Fruit fly (Drosophila melanogaster) whole organism, embryonic: Measurements from ENCODE around the gene Sptr.

ENCODE experiments used
- Blimp-1 ChIP-seq: fragments of 200-800 bp; sonication (Bioruptor generic); optimal IDR thresholded peaks from 3 replicates; lab custom pipeline; 2018; ENCODE audit warnings: missing biosample characterization, missing genetic modification characterization, mild to moderate bottlenecking, moderate library complexity, missing genetic modification reagents
- BtbVII ChIP-seq: fragments of 200-800 bp; sonication (Bioruptor generic); optimal IDR thresholded peaks from 3 replicates; lab custom pipeline; 2017; ENCODE audit warnings: missing biosample characterization, mild to moderate bottlenecking, missing genetic modification characterization
- CG11504 ChIP-seq: fragments of 200-800 bp; sonication (Bioruptor generic); optimal IDR thresholded peaks from 3 replicates; lab custom pipeline; 2019; ENCODE audit warnings: missing biosample characterization, mild to moderate bottlenecking, missing genetic modification characterization, moderate library complexity
- CG11696 ChIP-seq: fragments of 200-800 bp; sonication (Bioruptor generic); IDR thresholded peaks from 2 replicates; pipeline ENCODE4 v1.3.6; 2022; ENCODE audit warnings: missing biosample characterization, missing genetic modification characterization
- CG12236 ChIP-seq: fragments of 200-800 bp; sonication (Bioruptor generic); optimal IDR thresholded peaks from 2 replicates; lab custom pipeline; 2016; ENCODE audit warnings: missing biosample characterization, missing genetic modification characterization
- CG15479 ChIP-seq: fragments of 200-800 bp; sonication (Bioruptor generic); optimal IDR thresholded peaks from 3 replicates; lab custom pipeline; 2019; ENCODE audit warnings: missing biosample characterization, mild to moderate bottlenecking, missing genetic modification characterization, moderate library complexity
- CG15696 ChIP-seq: fragments of 200-800 bp; sonication (Bioruptor generic); optimal IDR thresholded peaks from 2 replicates; lab custom pipeline; 2019; ENCODE audit warnings: missing biosample characterization, mild to moderate bottlenecking, missing genetic modification characterization, moderate library complexity
- CG17385 ChIP-seq: fragments of 200-800 bp; sonication (Bioruptor generic); optimal IDR thresholded peaks from 3 replicates; lab custom pipeline; 2018; ENCODE audit warnings: missing biosample characterization, mild to moderate bottlenecking, missing genetic modification characterization
- CG1792 ChIP-seq: fragments of 200-800 bp; sonication (Bioruptor generic); optimal IDR thresholded peaks from 2 replicates; lab custom pipeline; 2016; ENCODE audit warnings: missing biosample characterization, missing genetic modification characterization
- CG2120 ChIP-seq: fragments of 200-800 bp; sonication (Bioruptor generic); optimal IDR thresholded peaks from 3 replicates; lab custom pipeline; 2016; ENCODE audit warnings: missing biosample characterization, missing genetic modification characterization
- CG2875 ChIP-seq: fragments of 200-800 bp; sonication (Bioruptor generic); optimal IDR thresholded peaks from 2 replicates; lab custom pipeline; 2017; ENCODE audit warnings: missing biosample characterization, mild to moderate bottlenecking, missing genetic modification characterization, missing genetic modification reagents
- CG6765 ChIP-seq: fragments of 200-800 bp; sonication (Bioruptor generic); optimal IDR thresholded peaks from 3 replicates; lab custom pipeline; 2017; ENCODE audit warnings: missing biosample characterization, mild to moderate bottlenecking, missing genetic modification characterization
- CG7963 ChIP-seq: fragments of 200-800 bp; sonication (Bioruptor generic); IDR thresholded peaks from 3 replicates; pipeline ENCODE4 v1.3.6; 2022; ENCODE audit warnings: missing biosample characterization, missing genetic modification characterization; ENCODE audit not compliant: partially characterized antibody
- D19A ChIP-seq: fragments of 200-800 bp; optimal IDR thresholded peaks from 3 replicates; lab custom pipeline; 2019; ENCODE audit warnings: missing biosample characterization, mild to moderate bottlenecking, missing genetic modification characterization, moderate library complexity
- Dad ChIP-seq: fragments of 200-800 bp; sonication (Bioruptor generic); optimal IDR thresholded peaks from 3 replicates; lab custom pipeline; 2016; ENCODE audit warnings: missing biosample characterization, missing genetic modification characterization
- Doc3 ChIP-seq: fragments of 200-800 bp; sonication (Bioruptor generic); IDR thresholded peaks from 3 replicates; pipeline ENCODE4 v1.3.6; 2022; ENCODE audit warnings: missing biosample characterization, missing genetic modification characterization; ENCODE audit not compliant: partially characterized antibody
- Ets65A ChIP-seq: fragments of 200-800 bp; sonication (Bioruptor generic); peaks from one replicate; lab custom pipeline; 2016; ENCODE audit warnings: missing biosample characterization, missing genetic modification characterization
- HmgZ ChIP-seq: fragments of 200-800 bp; sonication (Bioruptor generic); optimal IDR thresholded peaks from 2 replicates; lab custom pipeline; 2018; ENCODE audit warnings: missing biosample characterization, mild to moderate bottlenecking, missing genetic modification characterization
- Med ChIP-seq: fragments of 200-800 bp; sonication (Bioruptor generic); peaks from one replicate; lab custom pipeline; 2016; ENCODE audit warnings: missing biosample characterization, missing genetic modification characterization, mild to moderate bottlenecking, inconsistent platforms, moderate library complexity
- Mrtf ChIP-seq: fragments of 200-800 bp; sonication (Bioruptor generic); IDR thresholded peaks from 3 replicates; pipeline ENCODE4 v1.3.6; 2022; ENCODE audit warnings: missing biosample characterization, missing genetic modification characterization
- Optix ChIP-seq: fragments of 200-800 bp; sonication (Bioruptor generic); IDR thresholded peaks from 3 replicates; pipeline ENCODE4 v1.3.6; 2022; ENCODE audit warnings: missing biosample characterization, missing genetic modification characterization
- Ptx1 ChIP-seq: fragments of 200-800 bp; sonication (Bioruptor generic); IDR thresholded peaks from 2 replicates; pipeline ENCODE4 v1.3.6; 2022; ENCODE audit warnings: missing biosample characterization, missing genetic modification characterization
- Rfx ChIP-seq: fragments of 200-800 bp; sonication (Bioruptor generic); IDR thresholded peaks from 2 replicates; pipeline ENCODE4 v1.3.6; 2022; ENCODE audit warnings: missing biosample characterization, missing genetic modification characterization
- bcd ChIP-seq: fragments of 200-800 bp; sonication (Bioruptor generic); optimal IDR thresholded peaks from 2 replicates; lab custom pipeline; 2017; ENCODE audit warnings: missing biosample characterization, mild to moderate bottlenecking, missing genetic modification characterization
- crp ChIP-seq, 2 experiments: fragments of 200-800 bp; sonication (Bioruptor generic); optimal IDR thresholded peaks; 2 replicates in 1 of 2; 3 replicates in 1 of 2; lab custom pipeline; 2017; ENCODE audit warnings: missing biosample characterization in 2 of 2, missing genetic modification characterization in 2 of 2, mild to moderate bottlenecking in 1 of 2, moderate library complexity in 1 of 2
- dm ChIP-seq: fragments of 200-800 bp; sonication (Bioruptor generic); optimal IDR thresholded peaks from 3 replicates; lab custom pipeline; 2016; ENCODE audit warnings: missing biosample characterization, missing genetic modification characterization
- eve ChIP-seq, 2 experiments: fragments of >200 bp; optimal IDR thresholded peaks; 2 replicates each; lab custom pipeline; 2017; ENCODE audit warnings: missing biosample characterization in 2 of 2, missing genetic modification characterization in 2 of 2
- jumu ChIP-seq: fragments of 200-800 bp; sonication (Bioruptor generic); optimal IDR thresholded peaks from 3 replicates; lab custom pipeline; 2016; ENCODE audit warnings: missing biosample characterization, missing genetic modification characterization
- maf-S ChIP-seq: fragments of 200-800 bp; sonication (Bioruptor generic); optimal IDR thresholded peaks from 2 replicates; lab custom pipeline; 2016; ENCODE audit warnings: missing biosample characterization, missing genetic modification characterization
- pita ChIP-seq: fragments of 200-800 bp; sonication (Bioruptor generic); optimal IDR thresholded peaks from 2 replicates; lab custom pipeline; 2017; ENCODE audit warnings: missing biosample characterization, mild to moderate bottlenecking, missing genetic modification characterization
- pros ChIP-seq: fragments of 200-800 bp; sonication (Bioruptor generic); optimal IDR thresholded peaks from 3 replicates; lab custom pipeline; 2019; ENCODE audit warnings: missing biosample characterization, mild to moderate bottlenecking, missing genetic modification characterization, moderate library complexity
- row ChIP-seq: fragments of 200-800 bp; sonication (Bioruptor generic); IDR thresholded peaks from 3 replicates; pipeline ENCODE4 v1.3.6; 2022; ENCODE audit warnings: missing biosample characterization, missing genetic modification characterization
- sens ChIP-seq: fragments of 200-800 bp; sonication (Bioruptor generic); peaks from one replicate; lab custom pipeline; 2016; ENCODE audit warnings: missing biosample characterization, missing genetic modification characterization
- shn ChIP-seq: fragments of 200-800 bp; sonication (Bioruptor generic); optimal IDR thresholded peaks from 3 replicates; lab custom pipeline; 2016; ENCODE audit warnings: missing biosample characterization, missing genetic modification characterization
- sisA ChIP-seq: fragments of 200-800 bp; sonication (Bioruptor generic); IDR thresholded peaks from 2 replicates; pipeline ENCODE4 v1.3.6; 2022; ENCODE audit warnings: missing biosample characterization, missing genetic modification characterization
- stc ChIP-seq: fragments of 200-800 bp; sonication (Bioruptor generic); IDR thresholded peaks from 2 replicates; pipeline ENCODE4 v1.3.6; 2022; ENCODE audit warnings: missing biosample characterization, missing genetic modification characterization
- tap ChIP-seq: fragments of 200-800 bp; optimal IDR thresholded peaks from 3 replicates; lab custom pipeline; 2019; ENCODE audit warnings: missing biosample characterization, mild to moderate bottlenecking, missing genetic modification characterization, moderate library complexity
- trem ChIP-seq: fragments of 200-800 bp; optimal IDR thresholded peaks from 3 replicates; lab custom pipeline; 2019; ENCODE audit warnings: missing biosample characterization, mild to moderate bottlenecking, missing genetic modification characterization, moderate library complexity
- zf30C ChIP-seq: fragments of 200-800 bp; sonication (Bioruptor generic); optimal IDR thresholded peaks from 3 replicates; lab custom pipeline; 2018; ENCODE audit warnings: missing biosample characterization, mild to moderate bottlenecking, missing genetic modification characterization
- zfh1 ChIP-seq: fragments of 200-800 bp; sonication (Bioruptor generic); IDR thresholded peaks from 3 replicates; pipeline ENCODE4 v1.3.6; 2022; ENCODE audit warnings: missing biosample characterization, missing genetic modification characterization

Gene Sptr

dm6 chrX:8416209-8416608, 48.0 kb downstream of the Sptr start:
- no peak for TF ChIP-seq zfh1
- TF ChIP-seq CG6765 (GFP tag; lab: Kevin White, UChicago) = no peak
- no peak for TF ChIP-seq Doc3 (GFP tag; lab: Robert Waterston, UW)
- peak; percentile 27 for TF ChIP-seq sens (GFP tag; lab: Kevin White, UChicago)
- TF ChIP-seq trem (tag; lab: Kevin White, UChicago) = no peak
- no peak for TF ChIP-seq CG2875 (GFP tag; lab: Kevin White, UChicago)
- TF ChIP-seq Med (GFP tag; lab: Kevin White, UChicago) = peak; percentile 13
- no peak for TF ChIP-seq HmgZ (tag; lab: Kevin White, UChicago)
- no peak for TF ChIP-seq dm (GFP tag; lab: Kevin White, UChicago)
- no peak for TF ChIP-seq Mrtf (GFP tag; lab: Robert Waterston, UW)
- TF ChIP-seq CG17385 (GFP tag; lab: Kevin White, UChicago) = peak; percentile 45
- TF ChIP-seq zf30C (GFP tag; lab: Kevin White, UChicago) = peak; percentile 57
- TF ChIP-seq pros (GFP tag; lab: Kevin White, UChicago) = peak; percentile 78
- TF ChIP-seq eve (GFP tag; optimal IDR thresholded peaks at IDR 0.05; lab: Kevin White, UChicago) = no peak
- no peak for TF ChIP-seq Rfx
- TF ChIP-seq Optix (GFP tag; lab: Robert Waterston, UW) = no peak
- TF ChIP-seq tap = no peak
- TF ChIP-seq CG15696 (tag; lab: Kevin White, UChicago) = no peak
- TF ChIP-seq D19A (tag; lab: Kevin White, UChicago) = peak; percentile 39
- TF ChIP-seq crp (GFP tag; optimal IDR thresholded peaks at IDR 0.05; lab: Kevin White, UChicago) = peak in 1 of 2 experiments; percentile 28
- TF ChIP-seq CG15479 (GFP tag; lab: Kevin White, UChicago) = no peak
- TF ChIP-seq CG12236 (GFP tag; lab: Kevin White, UChicago) = no peak
- no peak for TF ChIP-seq stc (GFP tag; lab: Robert Waterston, UW)
- no peak for TF ChIP-seq pita (GFP tag; lab: Kevin White, UChicago)

dm6 chrX:8415605-8416004, 48.6 kb downstream of the Sptr start:
- peak; percentile 12 for TF ChIP-seq Med (GFP tag; lab: Kevin White, UChicago)
- TF ChIP-seq CG1792 (GFP tag; lab: Kevin White, UChicago) = no peak
- peak; percentile 5 for TF ChIP-seq CG11504 (tag; lab: Kevin White, UChicago)
- TF ChIP-seq Ets65A (GFP tag; lab: Kevin White, UChicago) = peak; percentile 25
- TF ChIP-seq BtbVII (GFP tag; lab: Kevin White, UChicago) = no peak
- TF ChIP-seq CG11696 (GFP tag; lab: Robert Waterston, UW) = peak; percentile 56; the same call in 1 of the 2 replicates
- TF ChIP-seq sisA (GFP tag; lab: Robert Waterston, UW) = no peak; the same call in 1 of the 2 replicates
- 0 out of 2 replicates have a peak, but pooled peaks have one; percentile 19 for TF ChIP-seq Ptx1
- peak; percentile 79 for TF ChIP-seq sens (GFP tag; lab: Kevin White, UChicago)
- TF ChIP-seq shn (GFP tag; lab: Kevin White, UChicago) = no peak
- TF ChIP-seq CG7963 (GFP tag; lab: Robert Waterston, UW) = no peak
- no peak for TF ChIP-seq maf-S
- TF ChIP-seq, all 482 proteins: peak for 6

dm6 chrX:8414351-8414750, 49.9 kb downstream of the Sptr start:
- no peak for TF ChIP-seq jumu
- TF ChIP-seq zf30C (GFP tag; lab: Kevin White, UChicago) = peak; percentile 55
- TF ChIP-seq row (GFP tag; lab: Robert Waterston, UW) = 0 out of 3 replicates have a peak, but pooled peaks have one; percentile 25
- no peak for TF ChIP-seq bcd (GFP tag; lab: Kevin White, UChicago)
- peak; percentile 52 for TF ChIP-seq Med (GFP tag; lab: Kevin White, UChicago)
- no peak for TF ChIP-seq Dad (GFP tag; lab: Kevin White, UChicago)
- TF ChIP-seq CG2120 (GFP tag; lab: Kevin White, UChicago) = peak; percentile 9
- peak; percentile 73 for TF ChIP-seq Blimp-1 (GFP tag; lab: Kevin White, UChicago)
